Worm (Caenorhabditis elegans): ENCODE measurements around the gene Y51H7BR.7.

ce11 chrII:1561863-1562262 lies 36.5 kb upstream of the Y51H7BR.7 start, which contains the start of gene K05F6.14:
- no peak for TF ChIP-seq mep-1 (tag; optimal IDR thresholded peaks at IDR 0.05)
- no peak for TF ChIP-seq aly-2 (tag; optimal IDR thresholded peaks at IDR 0.05)
- TF ChIP-seq ceh-82 (tag; optimal IDR thresholded peaks at IDR 0.05) = no peak
- no peak for TF ChIP-seq snu-23 (GFP tag; optimal IDR thresholded peaks at IDR 0.05)
- TF ChIP-seq hpl-2 (GFP tag; optimal IDR thresholded peaks at IDR 0.05) = no peak
- TF ChIP-seq nhr-71 (tag; optimal IDR thresholded peaks at IDR 0.05) = no peak
- no peak for TF ChIP-seq unc-62 (GFP tag; optimal IDR thresholded peaks at IDR 0.05)
- TF ChIP-seq egl-13 (tag; optimal IDR thresholded peaks at IDR 0.05) = no peak
- TF ChIP-seq nhr-11 (tag; optimal IDR thresholded peaks at IDR 0.05) = no peak
- TF ChIP-seq unc-30 (tag; optimal IDR thresholded peaks at IDR 0.05) = no peak
- TF ChIP-seq lsy-2 (tag; optimal IDR thresholded peaks at IDR 0.05) = no peak

All from whole organism, L1 larva.